Worm (Caenorhabditis elegans) whole organism, L4 larva: Measurements from ENCODE around the gene ZK666.12.
A peak's percentile ranks its signal among the peaks of the same experiment; 100 is the strongest.

Source experiments
- D1046.2 ChIP-seq: fragments of 200-800 bp; sonication (Bioruptor generic); IDR thresholded peaks from 2 replicates; pipeline ENCODE4 v1.3.6; 2022; ENCODE audit warnings: missing genetic modification characterization, missing compliant biosample characterization
- F10B5.3 ChIP-seq: sonication (generic microtip); optimal IDR thresholded peaks from 2 replicates; lab custom pipeline; 2016; ENCODE audit warnings: mild to moderate bottlenecking, missing genetic modification characterization, missing compliant biosample characterization
- F26F4.8 ChIP-seq: fragments of 200-800 bp; sonication (Bioruptor generic); conservative IDR thresholded peaks from 2 replicates; pipeline ENCODE4 v1.3.6; 2022; ENCODE audit warnings: missing genetic modification characterization, missing compliant biosample characterization
- R02D3.7 ChIP-seq: fragments of 150-350 bp; sonication (generic microtip); optimal IDR thresholded peaks from 3 replicates; lab custom pipeline; 2014; ENCODE audit warnings: missing biosample characterization, missing genetic modification characterization
- T26A8.4 ChIP-seq: fragments of 200-800 bp; sonication (Bioruptor generic); IDR thresholded peaks from 2 replicates; pipeline ENCODE4 v1.3.6; 2022; ENCODE audit warnings: missing genetic modification characterization, missing compliant biosample characterization
- Y48G9A.11 ChIP-seq: fragments of 200-800 bp; sonication (Bioruptor generic); IDR thresholded peaks from 2 replicates; pipeline ENCODE4 v1.3.6; 2022; ENCODE audit warnings: missing genetic modification reagents, missing genetic modification characterization, missing compliant biosample characterization
- aha-1 ChIP-seq: fragments of 150-350 bp; peaks from one replicate; lab custom pipeline; 2014; ENCODE audit warnings: missing biosample characterization, missing genetic modification characterization
- ama-1 ChIP-seq: fragments of 150-350 bp; optimal IDR thresholded peaks from 2 replicates; lab custom pipeline; 2014; ENCODE audit warnings: inconsistent platforms, mixed read lengths
- ceh-28 ChIP-seq: fragments of 150-350 bp; optimal IDR thresholded peaks from 2 replicates; lab custom pipeline; 2014; ENCODE audit warnings: missing biosample characterization, missing genetic modification reagents, missing genetic modification characterization
- ceh-32 ChIP-seq: sonication (generic microtip); optimal IDR thresholded peaks from 2 replicates; lab custom pipeline; 2016; ENCODE audit warnings: mild to moderate bottlenecking, missing genetic modification characterization, missing compliant biosample characterization; ENCODE audit not compliant: poor library complexity
- ceh-44 ChIP-seq: fragments of 200-800 bp; sonication (Bioruptor generic); IDR thresholded peaks from 2 replicates; pipeline ENCODE4 v1.3.6; 2022; ENCODE audit warnings: missing genetic modification reagents, missing genetic modification characterization, missing compliant biosample characterization
- daf-16 ChIP-seq, 3 experiments: sonication (generic microtip); optimal IDR thresholded peaks; 2 replicates each; lab custom pipeline; 2016 to 2017; ENCODE audit warnings: missing genetic modification characterization in 3 of 3, missing genetic modification reagents in 3 of 3, mild to moderate bottlenecking in 2 of 3, missing compliant biosample characterization in 2 of 3, missing biosample characterization in 1 of 3, moderate library complexity in 1 of 3
- daf-19 ChIP-seq: fragments of 200-800 bp; sonication (Bioruptor generic); conservative IDR thresholded peaks from 2 replicates; pipeline ENCODE4 v1.3.6; 2022; ENCODE audit warnings: missing genetic modification characterization, missing compliant biosample characterization
- daf-8 ChIP-seq: fragments of 200-800 bp; sonication (Bioruptor generic); IDR thresholded peaks from 2 replicates; pipeline ENCODE4 v1.3.6; 2022; ENCODE audit warnings: missing genetic modification characterization, missing compliant biosample characterization
- dmd-6 ChIP-seq: fragments of 200-800 bp; sonication (Bioruptor generic); IDR thresholded peaks from 2 replicates; pipeline ENCODE4 v1.3.6; 2022; ENCODE audit warnings: missing genetic modification reagents, missing genetic modification characterization, missing compliant biosample characterization
- dmd-8 ChIP-seq: fragments of 200-800 bp; sonication (Bioruptor generic); IDR thresholded peaks from 2 replicates; pipeline ENCODE4 v1.3.6; 2022; ENCODE audit warnings: missing genetic modification characterization, missing compliant biosample characterization
- duxl-1 ChIP-seq: sonication (generic microtip); optimal IDR thresholded peaks from 2 replicates; lab custom pipeline; 2016; ENCODE audit warnings: mild to moderate bottlenecking, missing genetic modification characterization, moderate library complexity, missing compliant biosample characterization; ENCODE audit not compliant: poor library complexity
- dve-1 ChIP-seq: sonication (generic microtip); optimal IDR thresholded peaks from 2 replicates; lab custom pipeline; 2017; ENCODE audit warnings: antibody characterized with exemption, mild to moderate bottlenecking, missing genetic modification characterization, missing compliant biosample characterization; ENCODE audit not compliant: insufficient read depth
- egl-43 ChIP-seq: fragments of 200-800 bp; sonication (Bioruptor generic); IDR thresholded peaks from 2 replicates; pipeline ENCODE4 v1.3.6; 2022; ENCODE audit warnings: missing genetic modification reagents, missing genetic modification characterization, missing compliant biosample characterization
- fkh-10 ChIP-seq: fragments of 150-350 bp; optimal IDR thresholded peaks from 2 replicates; lab custom pipeline; 2014; ENCODE audit warnings: missing biosample characterization, missing genetic modification reagents, missing genetic modification characterization
- fos-1 ChIP-seq: fragments of 150-350 bp; optimal IDR thresholded peaks from 2 replicates; lab custom pipeline; 2014; ENCODE audit warnings: missing biosample characterization, missing genetic modification characterization
- gei-8 ChIP-seq: fragments of 200-800 bp; sonication (Bioruptor generic); optimal IDR thresholded peaks from 2 replicates; lab custom pipeline; 2018; ENCODE audit warnings: mild to moderate bottlenecking, missing genetic modification characterization, missing compliant biosample characterization
- hif-1 ChIP-seq, 2 experiments: sonication (generic microtip); optimal IDR thresholded peaks; 2 replicates each; lab custom pipeline; 2016 to 2017; ENCODE audit warnings: missing compliant biosample characterization in 2 of 2, missing genetic modification characterization in 2 of 2, missing genetic modification reagents in 2 of 2, missing genotype in 2 of 2, mild to moderate bottlenecking in 1 of 2
- hlh-11 ChIP-seq: fragments of 200-800 bp; sonication (Bioruptor generic); optimal IDR thresholded peaks from 2 replicates; lab custom pipeline; 2018; ENCODE audit warnings: mild to moderate bottlenecking, missing genetic modification characterization, missing compliant biosample characterization
- hlh-30 ChIP-seq: sonication (generic microtip); optimal IDR thresholded peaks from 2 replicates; lab custom pipeline; 2017; ENCODE audit warnings: antibody characterized with exemption, mild to moderate bottlenecking, missing genetic modification characterization, missing compliant biosample characterization; ENCODE audit not compliant: insufficient read depth
- lin-13 ChIP-seq: fragments of 150-350 bp; optimal IDR thresholded peaks from 2 replicates; lab custom pipeline; 2014; ENCODE audit warnings: missing biosample characterization, missing genetic modification reagents, missing genetic modification characterization
- lir-3 ChIP-seq: sonication (generic microtip); optimal IDR thresholded peaks from 2 replicates; lab custom pipeline; 2016; ENCODE audit warnings: mild to moderate bottlenecking, missing genetic modification characterization, missing compliant biosample characterization
- lsy-2 ChIP-seq, 2 experiments: fragments of 150-350 bp in 1 of 2; sonication (generic microtip) in 1 of 2; optimal IDR thresholded peaks; 2 replicates each; lab custom pipeline; 2014 to 2017; ENCODE audit warnings: missing biosample characterization in 2 of 2, missing genetic modification characterization in 2 of 2
- madf-5 ChIP-seq, 2 experiments: fragments of 200-800 bp; sonication (Bioruptor generic); IDR thresholded peaks; 2 replicates each; pipeline ENCODE4 v1.3.6; 2022; ENCODE audit warnings: missing compliant biosample characterization in 2 of 2, missing genetic modification characterization in 2 of 2
- mdl-1 ChIP-seq, 2 experiments: fragments of 150-350 bp in 1 of 2; sonication (generic microtip) in 1 of 2; optimal IDR thresholded peaks; 2 replicates each; lab custom pipeline; 2014 to 2017; ENCODE audit warnings: missing biosample characterization in 2 of 2, missing genetic modification characterization in 2 of 2
- mdt-29 ChIP-seq: fragments of 200-800 bp; sonication (Bioruptor generic); IDR thresholded peaks from 2 replicates; pipeline ENCODE4 v1.3.6; 2022; ENCODE audit warnings: missing genetic modification reagents, missing genetic modification characterization, missing compliant biosample characterization
- mep-1 ChIP-seq: fragments of 150-350 bp; sonication (generic microtip); optimal IDR thresholded peaks from 3 replicates; lab custom pipeline; 2014; ENCODE audit warnings: missing biosample characterization, missing genetic modification characterization
- mxl-2 ChIP-seq: fragments of 200-800 bp; sonication (Bioruptor generic); conservative IDR thresholded peaks from 2 replicates; pipeline ENCODE4 v1.3.6; 2022; ENCODE audit warnings: missing genetic modification reagents, missing genetic modification characterization, missing compliant biosample characterization
- nhr-28 ChIP-seq: fragments of 150-350 bp; optimal IDR thresholded peaks from 2 replicates; lab custom pipeline; 2014; ENCODE audit warnings: missing biosample characterization, missing genetic modification characterization
- nhr-42 ChIP-seq: fragments of 200-800 bp; sonication (Bioruptor generic); IDR thresholded peaks from 2 replicates; pipeline ENCODE4 v1.3.6; 2022; ENCODE audit warnings: missing genetic modification characterization, missing compliant biosample characterization
- nhr-48 ChIP-seq: sonication (generic microtip); optimal IDR thresholded peaks from 2 replicates; lab custom pipeline; 2016; ENCODE audit warnings: mild to moderate bottlenecking, missing genetic modification characterization, missing compliant biosample characterization
- nhr-76 ChIP-seq: fragments of 150-350 bp; optimal IDR thresholded peaks from 2 replicates; lab custom pipeline; 2014; ENCODE audit warnings: missing biosample characterization, missing genetic modification characterization
- php-3 ChIP-seq: fragments of 200-800 bp; sonication (Bioruptor generic); IDR thresholded peaks from 2 replicates; pipeline ENCODE4 v1.3.6; 2022; ENCODE audit warnings: missing genetic modification reagents, missing genetic modification characterization, missing compliant biosample characterization
- rbr-2 ChIP-seq: sonication (generic microtip); optimal IDR thresholded peaks from 2 replicates; lab custom pipeline; 2016; ENCODE audit warnings: missing genotype, missing genetic modification characterization, missing compliant biosample characterization
- skn-1 ChIP-seq: fragments of 150-350 bp; optimal IDR thresholded peaks from 2 replicates; lab custom pipeline; 2014; ENCODE audit warnings: missing biosample characterization, missing genetic modification characterization
- snpc-1.2 ChIP-seq: fragments of 200-800 bp; sonication (Bioruptor generic); IDR thresholded peaks from 2 replicates; pipeline ENCODE4 v1.3.6; 2022; ENCODE audit warnings: missing genetic modification reagents, missing genetic modification characterization, missing compliant biosample characterization
- snpc-4 ChIP-seq: fragments of 150-350 bp; optimal IDR thresholded peaks from 2 replicates; lab custom pipeline; 2014; ENCODE audit warnings: missing biosample characterization, missing genetic modification characterization
- tra-1 ChIP-seq: fragments of 200-800 bp; sonication (Bioruptor generic); IDR thresholded peaks from 2 replicates; pipeline ENCODE4 v1.3.6; 2022; ENCODE audit warnings: missing genetic modification reagents, missing genetic modification characterization, missing compliant biosample characterization
- unc-62 ChIP-seq, 3 experiments: fragments of 150-350 bp in 1 of 3; sonication (generic microtip); optimal IDR thresholded peaks in 2 of 3; peaks in 1 of 3; 1 replicate in 1 of 3; 2 replicates in 2 of 3; lab custom pipeline; 2014 to 2017; ENCODE audit warnings: missing biosample characterization in 3 of 3, missing genetic modification characterization in 3 of 3, missing genetic modification reagents in 3 of 3, missing genotype in 1 of 3
- zag-1 ChIP-seq: fragments of 150-350 bp; optimal IDR thresholded peaks from 2 replicates; lab custom pipeline; 2014; ENCODE audit warnings: missing biosample characterization, missing genetic modification characterization
- zfp-2 ChIP-seq: sonication (generic microtip); optimal IDR thresholded peaks from 2 replicates; lab custom pipeline; 2016; ENCODE audit warnings: mild to moderate bottlenecking, missing genetic modification characterization, missing compliant biosample characterization
- zip-2 ChIP-seq: fragments of 150-350 bp; optimal IDR thresholded peaks from 2 replicates; lab custom pipeline; 2014; ENCODE audit warnings: missing biosample characterization, missing genetic modification characterization
- ztf-11 ChIP-seq: fragments of 150-350 bp; optimal IDR thresholded peaks from 2 replicates; lab custom pipeline; 2014; ENCODE audit warnings: missing biosample characterization, missing genetic modification characterization

The ZK666.12 gene

DNA sequence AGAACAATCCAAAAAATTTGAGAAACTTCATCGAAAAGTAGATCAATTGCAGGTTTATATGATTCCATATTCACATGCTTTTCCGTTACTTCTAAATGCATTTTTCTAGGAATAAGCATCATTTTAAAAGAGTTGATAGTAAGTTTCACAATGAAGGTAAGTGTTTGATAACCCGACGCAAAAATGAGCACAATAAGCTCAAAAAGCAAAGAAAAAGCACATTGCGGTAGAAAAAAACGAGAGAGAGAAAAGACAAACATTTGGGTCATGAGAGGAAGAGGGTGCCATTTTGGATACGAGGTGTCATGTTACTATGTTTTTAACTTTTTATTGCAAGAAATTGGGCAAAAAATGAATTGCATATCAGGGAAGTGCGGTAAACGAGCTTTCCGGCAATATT is 28.4 kb downstream of the ZK666.12 start, which contains the start of gene F59B10.6:
Gene F59B10.6 (minus strand): TSS at position 101 of the 400 bp plus-strand sequence.
- TF ChIP-seq zag-1 (tag; lab: Kevin White, UChicago), result no peak
- TF ChIP-seq F26F4.8 (GFP tag; lab: Robert Waterston, UW), result no peak

DNA sequence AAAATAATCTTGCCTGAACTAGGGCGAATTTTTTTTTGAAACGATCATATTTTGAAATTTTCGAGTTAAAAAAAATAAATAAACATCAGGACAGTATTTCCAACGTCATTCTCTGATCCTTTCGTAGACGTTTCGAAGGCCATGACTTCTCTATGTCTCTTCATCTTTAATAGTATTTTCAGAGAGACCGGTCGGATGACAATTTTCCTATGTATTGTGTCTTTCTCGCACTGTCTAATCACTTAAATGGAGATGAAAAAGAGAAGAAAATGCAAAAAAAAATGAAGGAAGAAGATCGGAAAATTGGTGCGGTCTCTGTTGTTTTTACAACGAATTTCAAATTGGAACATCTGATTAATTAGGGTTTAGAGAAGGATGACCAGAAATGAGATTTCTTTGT is 29.1 kb downstream of the ZK666.12 start:
- TF ChIP-seq Y48G9A.11 (GFP tag; lab: Robert Waterston, UW) (no peak), nhr-28 (tag; lab: Kevin White, UChicago) (peak; percentile 53), aha-1 (no peak), gei-8 (GFP tag; lab: Kevin White, UChicago) (no peak), tra-1 (GFP tag; lab: Robert Waterston, UW) (no peak), dve-1 (peak; percentile 26), mxl-2 (GFP tag; lab: Robert Waterston, UW) (no peak), egl-43 (no peak), zip-2 (tag; lab: Kevin White, UChicago) (no peak), ceh-32 (no peak), php-3 (GFP tag; lab: Robert Waterston, UW) (no peak), zfp-2 (tag; lab: Kevin White, UChicago) (no peak), ztf-11 (tag; lab: Kevin White, UChicago) (no peak), lsy-2 (tag; optimal IDR thresholded peaks at IDR 0.05; lab: Kevin White, UChicago) (no peak), snpc-1.2 (GFP tag; lab: Robert Waterston, UW) (no peak), ama-1 (lab: Kevin White, UChicago) (no peak), mep-1 (tag; lab: Kevin White, UChicago) (peak; percentile 41), daf-19 (GFP tag; lab: Robert Waterston, UW) (no peak), daf-8 (GFP tag; lab: Robert Waterston, UW) (no peak), F26F4.8 (GFP tag; lab: Robert Waterston, UW) (no peak), nhr-48 (tag; lab: Kevin White, UChicago) (no peak), fos-1 (tag; lab: Kevin White, UChicago) (no peak), ceh-28 (no peak), hlh-30 (peak; percentile 38), ceh-44 (GFP tag; lab: Robert Waterston, UW) (no peak), mdt-29 (GFP tag; lab: Robert Waterston, UW) (no peak), T26A8.4 (GFP tag; lab: Robert Waterston, UW) (no peak), madf-5 (GFP tag; IDR thresholded peaks at IDR 0.05; lab: Robert Waterston, UW) (no peak), mdl-1 (tag; optimal IDR thresholded peaks at IDR 0.05; lab: Kevin White, UChicago) (peak in 1 of 2 experiments; percentile 6), unc-62 (GFP tag; optimal IDR thresholded peaks at IDR 0.05 in 1 of 2; lab: Kevin White, UChicago) (peak in 1 of 2 experiments; percentile 31), unc-62 (tag; optimal IDR thresholded peaks at IDR 0.05; lab: Kevin White, UChicago) (no peak), nhr-76 (tag; lab: Kevin White, UChicago) (no peak), dmd-6 (GFP tag; lab: Robert Waterston, UW) (no peak), lin-13 (GFP tag; lab: Kevin White, UChicago) (no peak), hlh-11 (peak; percentile 50), lir-3 (tag; lab: Kevin White, UChicago) (no peak)

DNA sequence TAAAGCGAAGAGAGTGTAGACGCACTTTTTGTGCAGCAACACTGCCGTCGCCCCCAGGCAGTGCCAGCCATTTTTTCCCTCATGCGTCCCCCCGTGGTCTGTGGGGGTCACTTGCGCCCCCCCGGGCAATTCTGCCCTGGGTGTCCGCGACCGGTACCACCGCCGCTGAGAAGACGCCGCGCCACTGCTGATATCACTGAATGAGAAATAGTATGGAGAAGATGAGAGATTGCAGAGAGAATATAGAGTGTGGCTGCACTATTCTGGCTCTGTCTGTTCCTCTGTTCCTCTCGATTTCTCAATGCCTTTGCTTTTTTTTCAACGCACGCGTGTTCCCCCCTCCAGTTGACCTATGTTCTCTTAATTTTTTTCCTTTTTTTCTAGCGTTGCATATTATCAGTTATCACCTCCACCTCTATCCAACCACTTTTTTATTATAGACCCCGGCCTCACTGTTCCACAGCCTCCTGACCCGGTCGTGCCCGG is 31.7 kb downstream of the ZK666.12 start, which contains the start of gene mab-10:
Gene mab-10 (plus strand): TSS at position 436 of the 486 bp plus-strand sequence.
- TF ChIP-seq hif-1 (tag; optimal IDR thresholded peaks at IDR 0.05; lab: Kevin White, UChicago), result peak in 1 of 2 experiments; percentile 63
- TF ChIP-seq nhr-42 (GFP tag; lab: Robert Waterston, UW), result no peak
- no peak for TF ChIP-seq snpc-4
- TF ChIP-seq dmd-8 (GFP tag; lab: Robert Waterston, UW), result no peak
- no peak for TF ChIP-seq fkh-10 (GFP tag; lab: Kevin White, UChicago)
- TF ChIP-seq zip-2 (tag; lab: Kevin White, UChicago), result no peak
- TF ChIP-seq R02D3.7, result no peak
- TF ChIP-seq F10B5.3 (tag; lab: Kevin White, UChicago), result no peak
- peak; percentile 20 for TF ChIP-seq gei-8 (GFP tag; lab: Kevin White, UChicago)
- TF ChIP-seq ceh-44 (GFP tag; lab: Robert Waterston, UW), result no peak
- TF ChIP-seq D1046.2, result no peak
- peak; percentile 67 for TF ChIP-seq dve-1
- peak; percentile 52 for TF ChIP-seq rbr-2
- TF ChIP-seq skn-1 (tag; lab: Kevin White, UChicago), result no peak
- peak in 1 of 2 experiments; percentile 26 for TF ChIP-seq daf-16 (GFP tag; optimal IDR thresholded peaks at IDR 0.05; lab: Kevin White, UChicago)
- TF ChIP-seq daf-16 (tag; optimal IDR thresholded peaks at IDR 0.05; lab: Kevin White, UChicago), result peak; percentile 40
- peak; percentile 20 for TF ChIP-seq duxl-1 (tag; lab: Kevin White, UChicago)
- no peak for TF ChIP-seq snpc-1.2 (GFP tag; lab: Robert Waterston, UW)
- TF ChIP-seq madf-5 (GFP tag; IDR thresholded peaks at IDR 0.05; lab: Robert Waterston, UW), result 0 out of 4 replicates have a peak, but pooled peaks of 1 of the 2 experiments have one; percentile 25
